Fruit fly (Drosophila melanogaster) whole organism, wandering third instar larva: ENCODE data around the gene CG13838.

ENCODE experiments used
- CG32264 ChIP-seq: fragments of 200-800 bp; sonication (Bioruptor generic); optimal IDR thresholded peaks from 2 replicates; lab custom pipeline; 2016; ENCODE audit warnings: missing biosample characterization, missing genetic modification characterization
- Hr78 ChIP-seq: fragments of >200 bp; optimal IDR thresholded peaks from 2 replicates; lab custom pipeline; 2017; ENCODE audit warnings: missing biosample characterization, missing genetic modification characterization
- Hr83 ChIP-seq: fragments of 200-300 bp; sonication (Bioruptor generic); optimal IDR thresholded peaks from 2 replicates; lab custom pipeline; 2016; ENCODE audit warnings: missing biosample characterization, mild to moderate bottlenecking, missing genetic modification characterization, moderate library complexity; ENCODE audit not compliant: poor library complexity, severe bottlenecking
- foxo ChIP-seq, 2 experiments: fragments of 200-800 bp; sonication (Bioruptor generic); optimal IDR thresholded peaks; 2 replicates in 1 of 2; 3 replicates in 1 of 2; lab custom pipeline; 2016 to 2017; ENCODE audit warnings: missing biosample characterization in 2 of 2, missing genetic modification characterization in 2 of 2
- fru ChIP-seq: fragments of 200-800 bp; sonication (Bioruptor generic); optimal IDR thresholded peaks from 3 replicates; lab custom pipeline; 2016; ENCODE audit warnings: missing biosample characterization, mild to moderate bottlenecking, missing genetic modification characterization
- jim ChIP-seq: fragments of 175-275, 200-325 bp; sonication (Bioruptor generic); optimal IDR thresholded peaks from 2 replicates; lab custom pipeline; 2016; ENCODE audit warnings: missing biosample characterization, mild to moderate bottlenecking, missing genetic modification characterization
- tai ChIP-seq: sonication (Bioruptor generic); optimal IDR thresholded peaks from 2 replicates; lab custom pipeline; 2016; ENCODE audit warnings: missing biosample characterization, missing genetic modification characterization

DNA sequence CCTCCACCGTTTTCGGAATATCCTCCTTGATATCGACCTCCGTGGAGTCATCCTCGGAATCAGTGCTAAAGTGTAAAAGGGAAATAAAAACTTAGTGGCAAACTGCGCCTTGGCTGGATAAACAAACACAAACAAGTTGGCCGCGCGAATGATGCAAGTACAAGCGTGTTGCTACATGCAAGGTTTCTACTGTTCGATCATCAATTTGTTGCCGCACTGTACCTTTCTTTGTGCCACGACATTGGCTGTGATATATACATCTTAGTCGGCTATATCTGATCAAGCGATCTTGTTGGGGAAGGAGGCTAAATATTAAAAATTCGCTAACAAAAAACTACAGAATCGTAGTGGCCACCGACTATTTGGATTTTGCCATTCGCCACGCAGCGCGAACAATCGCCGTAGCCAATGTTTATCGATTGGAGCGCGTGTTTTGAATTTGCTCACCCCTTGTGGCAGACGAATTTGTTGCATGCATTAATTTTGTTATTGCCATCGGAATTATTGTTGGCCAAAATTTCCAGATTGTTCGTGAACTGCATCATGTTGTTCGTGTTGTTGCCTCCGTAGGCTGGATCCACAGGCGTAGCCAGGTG lies 11.2 kb downstream of the CG13838 start:
- no peak for TF ChIP-seq fru (GFP tag; lab: Kevin White, UChicago)
- TF ChIP-seq tai, result no peak
- TF ChIP-seq foxo (GFP tag; optimal IDR thresholded peaks at IDR 0.05; lab: Kevin White, UChicago), result no peak
- TF ChIP-seq Hr83 (GFP tag; lab: Kevin White, UChicago), result no peak
- TF ChIP-seq jim, result no peak
- no peak for TF ChIP-seq CG32264 (GFP tag; lab: Kevin White, UChicago)
- no peak for TF ChIP-seq Hr78 (GFP tag; lab: Kevin White, UChicago)
